Worm (Caenorhabditis elegans) whole organism, young adult: Measurements from ENCODE around the gene C30H6.12.

Experiments
- B0261.1 ChIP-seq: sonication (generic microtip); optimal IDR thresholded peaks from 2 replicates; lab custom pipeline; 2016; ENCODE audit warnings: mild to moderate bottlenecking, missing genetic modification characterization, moderate library complexity, missing compliant biosample characterization
- B0336.3 ChIP-seq: fragments of 200-800 bp; sonication (Bioruptor generic); IDR thresholded peaks from 2 replicates; pipeline ENCODE4 v1.3.6; 2022; ENCODE audit warnings: missing genetic modification characterization, missing compliant biosample characterization
- C06A6.2 ChIP-seq: fragments of 200-800 bp; sonication (Bioruptor generic); conservative IDR thresholded peaks from 2 replicates; pipeline ENCODE4 v1.3.6; 2022; ENCODE audit warnings: missing genetic modification characterization, missing compliant biosample characterization
- K11D2.4 ChIP-seq: fragments of 200-800 bp; sonication (Bioruptor generic); IDR thresholded peaks from 2 replicates; pipeline ENCODE4 v1.3.6; 2022; ENCODE audit warnings: missing genetic modification reagents, missing genetic modification characterization, missing compliant biosample characterization
- T07F8.4 ChIP-seq: sonication (generic microtip); optimal IDR thresholded peaks from 2 replicates; lab custom pipeline; 2016; ENCODE audit warnings: mild to moderate bottlenecking, missing genetic modification characterization, moderate library complexity, missing compliant biosample characterization
- Y53F4B.3 ChIP-seq: fragments of 200-800 bp; sonication (Bioruptor generic); IDR thresholded peaks from 2 replicates; pipeline ENCODE4 v1.3.6; 2022; ENCODE audit warnings: missing genetic modification reagents, missing genetic modification characterization, missing compliant biosample characterization
- ama-1 ChIP-seq, 3 experiments: fragments of 150-350 bp in 1 of 3; sonication (generic microtip) in 2 of 3; optimal IDR thresholded peaks; 2 replicates each; lab custom pipeline; 2014 to 2018; ENCODE audit warnings: missing biosample characterization in 2 of 3, missing genetic modification characterization in 2 of 3, missing genetic modification reagents in 2 of 3
- ceh-79 ChIP-seq: sonication (generic microtip); optimal IDR thresholded peaks from 2 replicates; lab custom pipeline; 2017; ENCODE audit warnings: mild to moderate bottlenecking, missing genetic modification characterization, missing compliant biosample characterization
- ceh-91 ChIP-seq: fragments of 200-800 bp; sonication (Bioruptor generic); IDR thresholded peaks from 2 replicates; pipeline ENCODE4 v1.3.6; 2022; ENCODE audit warnings: missing genetic modification reagents, missing genetic modification characterization, missing compliant biosample characterization
- fkh-3 ChIP-seq: sonication (generic microtip); optimal IDR thresholded peaks from 2 replicates; lab custom pipeline; 2016; ENCODE audit warnings: mild to moderate bottlenecking, missing genetic modification characterization, missing compliant biosample characterization
- hmg-20 ChIP-seq: fragments of 200-800 bp; sonication (Bioruptor generic); IDR thresholded peaks from 2 replicates; pipeline ENCODE4 v1.3.6; 2022; ENCODE audit warnings: missing genetic modification reagents, missing genetic modification characterization, missing compliant biosample characterization
- hsf-1 ChIP-seq: fragments of 200-800 bp; sonication (Bioruptor generic); IDR thresholded peaks from 2 replicates; pipeline ENCODE4 v1.3.6; 2022; ENCODE audit warnings: missing genetic modification reagents, missing genetic modification characterization, missing compliant biosample characterization
- let-526 ChIP-seq: fragments of 200-800 bp; sonication (Bioruptor generic); IDR thresholded peaks from 2 replicates; pipeline ENCODE4 v1.3.6; 2022; ENCODE audit warnings: missing genetic modification reagents, missing genetic modification characterization, missing compliant biosample characterization
- lin-40 ChIP-seq: sonication (generic microtip); optimal IDR thresholded peaks from 2 replicates; lab custom pipeline; 2016; ENCODE audit warnings: missing genetic modification characterization, mild to moderate bottlenecking, missing compliant biosample characterization, missing genotype, missing genetic modification reagents
- lsy-27 ChIP-seq: sonication (generic microtip); optimal IDR thresholded peaks from 2 replicates; lab custom pipeline; 2017; ENCODE audit warnings: missing genetic modification characterization, mild to moderate bottlenecking, missing compliant biosample characterization, antibody characterized with exemption, missing genotype, borderline replicate concordance; ENCODE audit not compliant: insufficient read depth
- madf-10 ChIP-seq: sonication (generic microtip); optimal IDR thresholded peaks from 2 replicates; lab custom pipeline; 2016; ENCODE audit warnings: mild to moderate bottlenecking, missing genetic modification characterization, missing compliant biosample characterization
- mel-28 ChIP-seq: sonication (generic microtip); optimal IDR thresholded peaks from 2 replicates; lab custom pipeline; 2016; ENCODE audit warnings: borderline replicate concordance, mild to moderate bottlenecking, missing genetic modification characterization, missing compliant biosample characterization
- mxl-1 ChIP-seq: sonication (generic microtip); optimal IDR thresholded peaks from 2 replicates; lab custom pipeline; 2016; ENCODE audit warnings: missing genetic modification characterization, missing compliant biosample characterization
- nfyb-1 ChIP-seq: fragments of 200-800 bp; sonication (Bioruptor generic); IDR thresholded peaks from 2 replicates; pipeline ENCODE4 v1.3.6; 2022; ENCODE audit warnings: missing genetic modification reagents, missing genetic modification characterization, missing compliant biosample characterization
- nhr-179 ChIP-seq: sonication (generic microtip); optimal IDR thresholded peaks from 2 replicates; lab custom pipeline; 2016; ENCODE audit warnings: mild to moderate bottlenecking, missing genetic modification characterization, missing compliant biosample characterization
- nhr-80 ChIP-seq: sonication (generic microtip); optimal IDR thresholded peaks from 2 replicates; lab custom pipeline; 2016; ENCODE audit warnings: missing genetic modification characterization, missing compliant biosample characterization
- nhr-90 ChIP-seq: sonication (generic microtip); optimal IDR thresholded peaks from 2 replicates; lab custom pipeline; 2016; ENCODE audit warnings: missing genotype, mild to moderate bottlenecking, missing genetic modification characterization, missing compliant biosample characterization
- sptf-2 ChIP-seq: fragments of 200-800 bp; sonication (Bioruptor generic); optimal IDR thresholded peaks from 2 replicates; lab custom pipeline; 2018; ENCODE audit warnings: mild to moderate bottlenecking, missing genetic modification characterization, missing compliant biosample characterization
- unc-130 ChIP-seq: sonication (generic microtip); optimal IDR thresholded peaks from 2 replicates; lab custom pipeline; 2016; ENCODE audit warnings: missing genetic modification reagents, missing genetic modification characterization, missing compliant biosample characterization
- unc-62 ChIP-seq: fragments of 150-350 bp; optimal IDR thresholded peaks from 2 replicates; lab custom pipeline; 2014; ENCODE audit warnings: missing biosample characterization, missing genetic modification reagents, missing genetic modification characterization
- xnd-1 ChIP-seq: sonication (generic microtip); optimal IDR thresholded peaks from 2 replicates; lab custom pipeline; 2016; ENCODE audit warnings: missing genotype, missing genetic modification reagents, missing genetic modification characterization, missing compliant biosample characterization
- zfh-2 ChIP-seq: fragments of 200-800 bp; sonication (Bioruptor generic); conservative IDR thresholded peaks from 2 replicates; pipeline ENCODE4 v1.3.6; 2022; ENCODE audit warnings: missing genetic modification reagents, missing genetic modification characterization, missing compliant biosample characterization
- ztf-22 ChIP-seq: fragments of 200-800 bp; sonication (Bioruptor generic); optimal IDR thresholded peaks from 2 replicates; lab custom pipeline; 2018; ENCODE audit warnings: mild to moderate bottlenecking, missing genetic modification characterization, moderate library complexity, missing compliant biosample characterization
- ztf-28 ChIP-seq: fragments of 200-800 bp; sonication (Bioruptor generic); IDR thresholded peaks from 2 replicates; pipeline ENCODE4 v1.3.6; 2022; ENCODE audit warnings: missing genetic modification reagents, missing genetic modification characterization, missing compliant biosample characterization
- ztf-6 ChIP-seq: fragments of 200-800 bp; sonication (Bioruptor generic); IDR thresholded peaks from 2 replicates; pipeline ENCODE4 v1.3.6; 2022; ENCODE audit warnings: missing genetic modification reagents, missing genetic modification characterization, missing compliant biosample characterization

C30H6.12 gene

DNA sequence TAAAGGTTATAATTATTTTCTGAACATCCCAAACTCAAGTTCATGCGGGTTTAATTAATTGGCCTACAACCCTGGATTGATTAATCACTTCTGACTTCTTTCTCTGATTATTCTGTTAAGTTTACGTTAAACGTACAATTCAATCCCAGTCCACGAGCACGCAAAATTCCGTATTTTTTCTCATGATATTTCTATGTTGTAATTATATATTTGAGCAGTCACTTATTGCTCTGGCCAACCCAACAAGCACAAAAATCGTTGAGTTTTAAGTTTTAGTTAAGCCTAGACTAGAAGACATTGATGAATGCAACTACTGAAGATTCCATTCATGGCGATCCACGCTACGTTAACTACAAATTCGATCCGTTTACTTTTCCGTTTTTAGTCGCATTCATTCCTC, 12.8 kb downstream of the C30H6.12 start, which contains the start of gene sru-15:
TSS of gene sru-15 (plus strand) at position 301 of the 400 bp plus-strand sequence.
- TF ChIP-seq K11D2.4 (GFP tag; lab: Robert Waterston, UW) (no peak), mel-28 (tag; lab: Kevin White, UChicago) (no peak), nhr-179 (tag; lab: Kevin White, UChicago) (no peak), nhr-90 (tag; lab: Kevin White, UChicago) (no peak), ztf-28 (GFP tag; lab: Robert Waterston, UW) (no peak), ztf-6 (no peak), ceh-79 (tag; lab: Kevin White, UChicago) (no peak)

DNA sequence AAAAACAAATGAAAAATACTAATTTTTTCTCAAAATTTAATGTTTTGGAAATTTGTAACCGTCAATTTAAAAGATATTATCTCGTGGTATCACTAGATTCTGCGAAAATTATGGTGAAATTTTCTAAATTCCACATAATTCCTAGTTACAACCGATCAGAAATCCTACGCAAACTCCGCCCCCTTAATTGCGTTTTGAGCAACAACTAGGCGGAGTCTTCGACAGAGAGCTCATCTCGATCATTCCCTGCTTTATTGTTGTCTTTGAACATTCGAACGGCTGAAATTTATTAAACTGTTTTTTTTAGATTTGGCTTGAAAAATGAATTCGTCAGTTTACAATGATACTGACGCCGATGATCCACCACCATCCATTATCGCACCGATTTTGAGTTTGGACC, 16.3 kb downstream of the C30H6.12 start, which contains the start of gene T02D1.4:
TSS of gene T02D1.4 (plus strand) at position 301 of the 400 bp plus-strand sequence.
- TF ChIP-seq nhr-80 (tag; lab: Kevin White, UChicago): no peak
- TF ChIP-seq B0336.3 (GFP tag; lab: Robert Waterston, UW): no peak
- TF ChIP-seq madf-10 (tag; lab: Kevin White, UChicago): no peak
- no peak for TF ChIP-seq lin-40 (tag; lab: Kevin White, UChicago)
- TF ChIP-seq C06A6.2 (GFP tag; lab: Robert Waterston, UW): no peak
- no peak for TF ChIP-seq zfh-2 (GFP tag; lab: Robert Waterston, UW)
- no peak for TF ChIP-seq K11D2.4 (GFP tag; lab: Robert Waterston, UW)
- TF ChIP-seq unc-130 (GFP tag; lab: Kevin White, UChicago): no peak
- TF ChIP-seq hsf-1 (GFP tag; lab: Robert Waterston, UW): no peak
- TF ChIP-seq ama-1 (optimal IDR thresholded peaks at IDR 0.05; lab: Kevin White, UChicago): no peak
- TF ChIP-seq ama-1 (GFP tag; optimal IDR thresholded peaks at IDR 0.05; lab: Kevin White, UChicago): no peak
- no peak for TF ChIP-seq fkh-3
- no peak for TF ChIP-seq nhr-179 (tag; lab: Kevin White, UChicago)
- TF ChIP-seq sptf-2 (GFP tag; lab: Kevin White, UChicago): no peak
- no peak for TF ChIP-seq ceh-91 (GFP tag; lab: Robert Waterston, UW)
- no peak for TF ChIP-seq Y53F4B.3 (GFP tag; lab: Robert Waterston, UW)
- TF ChIP-seq B0261.1: no peak

DNA sequence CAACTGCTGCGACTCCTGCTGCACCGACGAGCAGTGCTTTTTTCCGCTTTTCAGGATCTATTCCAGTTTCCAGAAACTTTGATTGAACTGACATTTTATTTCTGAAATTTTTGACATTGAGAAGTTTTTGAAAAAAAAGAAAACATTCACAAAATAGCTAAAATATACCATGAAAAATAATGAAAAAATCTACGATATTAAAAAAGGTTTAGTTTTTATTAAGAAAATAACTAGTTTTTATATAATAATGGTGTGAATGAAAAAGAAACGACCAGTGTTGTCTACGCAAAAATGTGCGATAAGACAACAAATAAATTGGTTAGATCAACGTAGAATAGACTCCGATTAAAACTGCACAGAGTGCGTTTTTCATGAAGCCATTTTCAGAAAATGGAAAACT, 22.4 kb downstream of the C30H6.12 start, which contains the start of gene pmp-4:
TSS of gene pmp-4 (minus strand) at position 101 of the 400 bp plus-strand sequence.
- no peak for TF ChIP-seq ztf-22 (GFP tag; lab: Kevin White, UChicago)
- TF ChIP-seq nhr-80 (tag; lab: Kevin White, UChicago): peak; percentile 54
- no peak for TF ChIP-seq hmg-20 (GFP tag; lab: Robert Waterston, UW)
- TF ChIP-seq, all 124 proteins: peak for 1

DNA sequence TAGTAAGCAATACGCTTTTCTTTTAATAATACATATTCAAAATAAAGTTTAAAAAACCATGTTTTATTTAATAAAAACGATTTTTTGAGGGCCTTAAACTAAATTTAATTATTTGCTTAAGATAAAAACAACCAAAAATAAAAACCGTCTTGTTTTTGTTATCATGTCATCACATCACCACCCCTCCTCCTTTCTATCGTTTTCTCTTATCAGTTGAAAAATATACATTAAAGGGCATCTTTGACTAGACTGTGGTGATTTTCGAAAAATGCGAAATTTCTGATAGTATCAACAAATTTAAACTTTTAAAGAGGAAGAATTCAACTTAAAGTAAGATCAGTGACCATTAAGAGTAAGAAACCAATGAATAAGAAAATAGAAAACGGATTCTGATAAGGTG, 23.0 kb downstream of the C30H6.12 start:
- TF ChIP-seq ama-1 (optimal IDR thresholded peaks at IDR 0.05; lab: Kevin White, UChicago): no peak
- no peak for TF ChIP-seq ama-1 (GFP tag; optimal IDR thresholded peaks at IDR 0.05; lab: Kevin White, UChicago)
- TF ChIP-seq xnd-1: no peak
- TF ChIP-seq ceh-79 (tag; lab: Kevin White, UChicago): no peak
- no peak for TF ChIP-seq mxl-1 (tag; lab: Kevin White, UChicago)

DNA sequence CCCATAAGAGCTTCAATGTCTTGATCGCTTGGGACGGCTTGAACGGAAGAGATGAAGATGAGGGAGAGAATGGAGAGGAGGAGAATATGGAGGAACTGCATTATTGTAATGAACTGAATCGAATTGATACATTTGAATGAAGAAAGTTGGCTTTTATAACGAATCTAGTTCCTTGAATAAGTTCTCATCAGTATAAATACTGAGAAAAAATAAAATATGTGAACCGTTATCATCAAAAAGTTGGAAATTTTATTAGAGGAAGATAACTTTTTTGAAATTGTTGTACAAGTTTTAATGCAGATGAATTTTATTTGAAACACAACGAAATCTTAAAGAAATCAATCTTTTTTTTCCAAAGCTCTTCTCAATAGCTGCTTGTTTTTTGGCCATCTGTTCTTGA, 23.9 kb downstream of the C30H6.12 start, which contains the start of gene T02D1.7:
TSS of gene T02D1.7 (minus strand) at position 101 of the 400 bp plus-strand sequence.
- no peak for TF ChIP-seq T07F8.4
- no peak for TF ChIP-seq mel-28 (tag; lab: Kevin White, UChicago)
- no peak for TF ChIP-seq nfyb-1 (GFP tag; lab: Robert Waterston, UW)
- TF ChIP-seq lsy-27 (tag; lab: Kevin White, UChicago): no peak
- TF ChIP-seq let-526 (GFP tag; lab: Robert Waterston, UW): no peak
- no peak for TF ChIP-seq unc-62 (GFP tag; lab: Kevin White, UChicago)
